Fruit fly (Drosophila melanogaster) whole organism, wandering third instar larva: ENCODE results near the gene Tfb5.

ENCODE experiments used
- CG32264 ChIP-seq: fragments of 200-800 bp; sonication (Bioruptor generic); optimal IDR thresholded peaks from 2 replicates; lab custom pipeline; 2016; ENCODE audit warnings: missing biosample characterization, missing genetic modification characterization
- CG9705 ChIP-seq: fragments of 200-800 bp; sonication (Bioruptor generic); optimal IDR thresholded peaks from 2 replicates; lab custom pipeline; 2018; ENCODE audit warnings: missing biosample characterization, mild to moderate bottlenecking, missing genetic modification characterization
- CrebA ChIP-seq: fragments of 200-800 bp; sonication (Bioruptor generic); optimal IDR thresholded peaks from 2 replicates; lab custom pipeline; 2016; ENCODE audit warnings: missing biosample characterization, mild to moderate bottlenecking, missing genetic modification characterization, borderline replicate concordance
- Dfd ChIP-seq: fragments of >200 bp; optimal IDR thresholded peaks from 2 replicates; lab custom pipeline; 2017; ENCODE audit warnings: missing biosample characterization, missing genetic modification characterization
- GATAd ChIP-seq: sonication (Bioruptor generic); optimal IDR thresholded peaks from 2 replicates; lab custom pipeline; 2016; ENCODE audit warnings: missing biosample characterization, missing genetic modification characterization
- HLH106 ChIP-seq: fragments of 200-800 bp; optimal IDR thresholded peaks from 3 replicates; lab custom pipeline; 2019; ENCODE audit warnings: missing biosample characterization, mild to moderate bottlenecking, missing genetic modification characterization, moderate library complexity
- Hnf4 ChIP-seq: fragments of 200-800 bp; sonication (Bioruptor generic); optimal IDR thresholded peaks from 2 replicates; lab custom pipeline; 2016; ENCODE audit warnings: missing biosample characterization, mild to moderate bottlenecking, missing genetic modification characterization
- Hr78 ChIP-seq: fragments of >200 bp; optimal IDR thresholded peaks from 2 replicates; lab custom pipeline; 2017; ENCODE audit warnings: missing biosample characterization, missing genetic modification characterization
- Hr83 ChIP-seq: fragments of 200-300 bp; sonication (Bioruptor generic); optimal IDR thresholded peaks from 2 replicates; lab custom pipeline; 2016; ENCODE audit warnings: missing biosample characterization, mild to moderate bottlenecking, missing genetic modification characterization, moderate library complexity; ENCODE audit not compliant: poor library complexity, severe bottlenecking
- Mio ChIP-seq: sonication (Bioruptor generic); optimal IDR thresholded peaks from 2 replicates; lab custom pipeline; 2016; ENCODE audit warnings: missing biosample characterization, missing genetic modification characterization
- Myc ChIP-seq: fragments of >200 bp; optimal IDR thresholded peaks from 2 replicates; lab custom pipeline; 2017
- N ChIP-seq: fragments of >200 bp; optimal IDR thresholded peaks from 2 replicates; lab custom pipeline; 2018; ENCODE audit warnings: missing biosample characterization, missing external identifiers, missing genetic modification characterization
- OdsH ChIP-seq: fragments of 200-800 bp; sonication (Bioruptor generic); optimal IDR thresholded peaks from 2 replicates; lab custom pipeline; 2016; ENCODE audit warnings: missing biosample characterization, mild to moderate bottlenecking, missing genetic modification characterization
- Rel ChIP-seq, 2 experiments: fragments of 200-800 bp; sonication (Bioruptor generic) in 1 of 2; optimal IDR thresholded peaks; 2 replicates in 1 of 2; 3 replicates in 1 of 2; lab custom pipeline; 2016 to 2019; ENCODE audit warnings: mild to moderate bottlenecking in 2 of 2, missing biosample characterization in 2 of 2, missing genetic modification characterization in 2 of 2, moderate library complexity in 1 of 2
- Sp1 ChIP-seq: fragments of 200-800 bp; sonication (Bioruptor generic); optimal IDR thresholded peaks from 3 replicates; lab custom pipeline; 2019; ENCODE audit warnings: missing biosample characterization, mild to moderate bottlenecking, missing genetic modification characterization, moderate library complexity
- br ChIP-seq: fragments of 200-800 bp; sonication (Bioruptor generic); optimal IDR thresholded peaks from 2 replicates; lab custom pipeline; 2016; ENCODE audit warnings: missing biosample characterization, missing genetic modification characterization
- brk ChIP-seq: fragments of 200-800 bp; sonication (Bioruptor generic); optimal IDR thresholded peaks from 2 replicates; lab custom pipeline; 2016; ENCODE audit warnings: missing biosample characterization, mild to moderate bottlenecking, missing genetic modification characterization
- dl ChIP-seq, 2 experiments: fragments of 175-275, 200-275 bp in 1 of 2; fragments of 200-275 bp in 1 of 2; sonication (Bioruptor generic); optimal IDR thresholded peaks; lab custom pipeline; 2018; ENCODE audit warnings: mild to moderate bottlenecking in 2 of 2, missing biosample characterization in 2 of 2, missing genetic modification characterization in 2 of 2, moderate library complexity in 2 of 2; ENCODE audit not compliant: partially characterized antibody in 2 of 2, insufficient read depth in 1 of 2
- dmrt93B ChIP-seq: fragments of 200-800 bp; sonication (Bioruptor generic); optimal IDR thresholded peaks from 2 replicates; lab custom pipeline; 2018; ENCODE audit warnings: missing biosample characterization, mild to moderate bottlenecking, missing genetic modification characterization
- dsf ChIP-seq: sonication (Bioruptor generic); optimal IDR thresholded peaks from 2 replicates; lab custom pipeline; 2016; ENCODE audit warnings: missing biosample characterization, missing genetic modification characterization, borderline replicate concordance
- ey ChIP-seq: fragments of 200-800 bp; sonication (Bioruptor generic); optimal IDR thresholded peaks from 2 replicates; lab custom pipeline; 2016; ENCODE audit warnings: missing biosample characterization, missing genetic modification characterization
- foxo ChIP-seq, 2 experiments: fragments of 200-800 bp; sonication (Bioruptor generic); optimal IDR thresholded peaks; 2 replicates in 1 of 2; 3 replicates in 1 of 2; lab custom pipeline; 2016 to 2017; ENCODE audit warnings: missing biosample characterization in 2 of 2, missing genetic modification characterization in 2 of 2
- fru ChIP-seq: fragments of 200-800 bp; sonication (Bioruptor generic); optimal IDR thresholded peaks from 3 replicates; lab custom pipeline; 2016; ENCODE audit warnings: missing biosample characterization, mild to moderate bottlenecking, missing genetic modification characterization
- jim ChIP-seq: fragments of 175-275, 200-325 bp; sonication (Bioruptor generic); optimal IDR thresholded peaks from 2 replicates; lab custom pipeline; 2016; ENCODE audit warnings: missing biosample characterization, mild to moderate bottlenecking, missing genetic modification characterization
- lola ChIP-seq: fragments of >200 bp; optimal IDR thresholded peaks from 2 replicates; lab custom pipeline; 2017; ENCODE audit warnings: missing biosample characterization, missing genetic modification characterization
- pan ChIP-seq: fragments of >200 bp; optimal IDR thresholded peaks from 2 replicates; lab custom pipeline; 2017
- rgr ChIP-seq: fragments of 200-800 bp; sonication (Bioruptor generic); optimal IDR thresholded peaks from 3 replicates; lab custom pipeline; 2016; ENCODE audit warnings: missing biosample characterization, mild to moderate bottlenecking, missing genetic modification characterization
- sage ChIP-seq: fragments of 200-800 bp; sonication (Bioruptor generic); optimal IDR thresholded peaks from 2 replicates; lab custom pipeline; 2016; ENCODE audit warnings: missing biosample characterization, mild to moderate bottlenecking, missing genetic modification characterization
- usp ChIP-seq: fragments of >200 bp; optimal IDR thresholded peaks from 2 replicates; lab custom pipeline; 2017; ENCODE audit warnings: missing biosample characterization, missing genetic modification characterization
- woc ChIP-seq: sonication (Bioruptor generic); optimal IDR thresholded peaks from 2 replicates; lab custom pipeline; 2016; ENCODE audit warnings: missing biosample characterization, mild to moderate bottlenecking, missing genetic modification characterization

Tfb5 gene

DNA sequence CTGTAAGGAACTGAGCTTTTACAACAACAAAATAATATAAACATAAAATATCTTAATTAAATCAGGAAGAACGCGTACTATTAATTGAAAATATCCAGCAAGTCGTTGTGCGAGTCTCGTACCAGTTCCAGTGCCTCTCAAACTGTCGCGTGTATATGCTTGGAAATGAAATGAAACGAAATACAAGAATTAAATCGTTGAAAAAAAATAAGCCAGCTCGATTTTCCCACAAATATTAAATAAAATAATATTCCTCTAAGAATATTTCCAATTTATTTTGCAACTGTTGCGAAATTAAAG is 19.1 kb upstream of the Tfb5 start:
- TF ChIP-seq Hr83 (GFP tag; lab: Kevin White, UChicago) = no peak
- no peak for TF ChIP-seq GATAd (GFP tag; lab: Kevin White, UChicago)
- no peak for TF ChIP-seq Dfd
- TF ChIP-seq Hnf4 (GFP tag; lab: Kevin White, UChicago) = no peak
- TF ChIP-seq dsf (GFP tag; lab: Kevin White, UChicago) = no peak
- TF ChIP-seq Rel (GFP tag; optimal IDR thresholded peaks at IDR 0.05; lab: Kevin White, UChicago) = no peak
- TF ChIP-seq Rel (tag; optimal IDR thresholded peaks at IDR 0.05; lab: Kevin White, UChicago) = no peak
- no peak for TF ChIP-seq jim (GFP tag; lab: Kevin White, UChicago)
- TF ChIP-seq dl (GFP tag; optimal IDR thresholded peaks at IDR 0.05; lab: Kevin White, UChicago; ENCODE audit: insufficient read depth in 1 of 2, partially characterized antibody in 2 of 2) = no peak
- TF ChIP-seq CG9705 (GFP tag; lab: Kevin White, UChicago) = no peak
- TF ChIP-seq Sp1 (GFP tag; lab: Kevin White, UChicago) = no peak
- no peak for TF ChIP-seq usp (GFP tag; lab: Kevin White, UChicago)
- no peak for TF ChIP-seq rgr (GFP tag; lab: Kevin White, UChicago)
- TF ChIP-seq OdsH (GFP tag; lab: Kevin White, UChicago) = no peak
- no peak for TF ChIP-seq sage (GFP tag; lab: Kevin White, UChicago)
- TF ChIP-seq CG32264 (GFP tag; lab: Kevin White, UChicago) = no peak
- no peak for TF ChIP-seq HLH106 (tag; lab: Kevin White, UChicago)
- TF ChIP-seq ey (GFP tag; lab: Kevin White, UChicago) = no peak
- TF ChIP-seq CrebA = no peak
- no peak for TF ChIP-seq lola

DNA sequence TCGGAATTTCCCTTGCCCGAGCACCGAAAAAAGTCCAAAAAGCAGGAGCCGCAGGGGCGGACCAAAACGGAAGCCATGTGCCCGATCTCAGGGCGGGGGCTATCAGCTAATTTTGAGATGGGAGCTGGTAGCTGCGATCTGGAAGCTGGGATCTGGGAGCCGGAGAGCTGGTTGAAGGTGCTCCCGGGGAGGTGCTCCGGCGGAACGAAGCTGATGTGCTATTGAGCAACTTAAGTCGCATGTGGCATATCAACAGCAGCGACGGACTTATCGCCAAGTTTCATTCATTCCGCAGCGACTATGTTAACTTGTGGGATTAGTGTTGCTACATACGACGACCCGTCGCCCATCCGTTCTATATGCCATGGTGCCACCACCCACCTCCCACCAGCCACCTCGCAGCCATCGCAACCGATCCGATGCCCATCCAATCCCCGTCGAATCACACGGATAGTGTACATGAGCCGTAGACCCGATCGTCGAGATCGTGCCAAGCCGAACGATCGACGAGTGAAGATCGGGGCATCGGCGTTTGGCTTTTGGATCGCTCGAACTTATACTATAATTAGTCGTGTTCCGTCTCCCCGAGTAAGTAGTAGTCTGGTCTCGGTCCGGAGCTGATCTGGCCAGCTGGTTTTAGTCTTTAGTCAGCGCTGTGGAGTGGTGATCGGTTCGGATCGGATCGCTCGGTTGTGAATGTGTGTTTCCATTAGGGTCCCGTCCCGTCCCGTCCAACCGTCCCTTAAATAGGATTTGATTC is 18.6 kb upstream of the Tfb5 start, which contains the start of gene Col4a1:
Gene Col4a1 (plus strand): TSS at position 561 of the 760 bp plus-strand sequence.
- TF ChIP-seq Dfd (no peak), Rel (GFP tag; optimal IDR thresholded peaks at IDR 0.05; lab: Kevin White, UChicago) (no peak), Rel (tag; optimal IDR thresholded peaks at IDR 0.05; lab: Kevin White, UChicago) (peak; percentile 2)
- TF ChIP-seq, all 38 proteins: peak for 1

DNA sequence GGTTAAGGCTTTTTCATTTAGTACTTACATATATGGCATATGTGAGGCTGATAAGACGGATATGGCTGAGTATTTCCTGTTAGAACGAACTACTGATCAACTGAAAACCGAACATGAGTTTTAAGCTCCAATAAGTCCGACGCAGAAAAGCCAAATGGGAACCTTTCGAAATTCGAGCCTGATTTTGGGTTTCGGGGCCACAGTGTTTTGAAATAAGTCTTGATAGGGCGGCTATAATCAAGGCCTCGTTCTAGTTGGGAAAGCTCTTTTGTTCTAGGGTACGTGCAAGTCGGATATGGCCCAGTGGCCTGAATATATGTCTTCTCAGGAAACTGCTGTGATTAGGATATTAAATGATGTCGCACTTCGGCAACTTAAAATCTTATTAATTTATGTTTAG is 17.5 kb upstream of the Tfb5 start, which contains the start of gene vkg:
Gene vkg (minus strand): TSS at position 101 of the 400 bp plus-strand sequence.
- TF ChIP-seq Mio (GFP tag; lab: Kevin White, UChicago) (no peak), dsf (GFP tag; lab: Kevin White, UChicago) (no peak), fru (GFP tag; lab: Kevin White, UChicago) (no peak), woc (GFP tag; lab: Kevin White, UChicago) (no peak), foxo (GFP tag; optimal IDR thresholded peaks at IDR 0.05; lab: Kevin White, UChicago) (no peak)

DNA sequence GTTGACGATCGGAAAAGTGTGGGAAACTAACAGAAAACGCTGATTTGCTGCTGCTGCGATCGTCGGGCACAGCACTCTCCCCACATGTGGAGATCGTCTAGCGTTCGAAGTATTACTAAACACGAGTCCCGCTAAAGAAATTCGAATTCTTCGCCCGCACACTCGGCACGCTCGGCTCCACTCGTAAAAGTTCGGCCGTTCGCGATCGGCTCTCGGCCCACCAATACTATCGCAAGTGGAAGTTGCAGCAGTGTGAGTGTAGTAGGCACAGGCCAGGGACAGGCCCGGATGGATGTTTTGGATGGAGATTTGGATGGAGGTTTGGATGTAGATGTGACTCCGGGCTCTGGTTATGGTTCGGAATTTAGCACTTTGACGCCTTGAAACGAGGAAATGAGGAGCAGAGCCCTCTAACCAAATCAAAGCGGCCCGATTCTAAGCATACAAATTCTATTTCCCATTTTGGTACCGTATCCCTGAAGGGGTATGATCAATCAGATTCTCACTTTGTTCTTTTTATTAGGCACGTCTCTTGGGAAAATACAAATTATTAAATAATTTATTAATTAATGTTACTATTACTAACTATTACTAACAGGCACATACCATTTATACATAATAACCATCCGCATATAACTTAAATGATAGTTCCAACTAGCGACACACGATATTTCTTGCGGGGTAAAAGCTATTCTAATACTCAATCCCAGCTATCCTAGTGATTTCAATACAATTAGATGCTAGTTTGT is 16.9 kb upstream of the Tfb5 start:
- no peak for TF ChIP-seq Rel (GFP tag; optimal IDR thresholded peaks at IDR 0.05; lab: Kevin White, UChicago)
- peak; percentile 10 for TF ChIP-seq Rel (tag; optimal IDR thresholded peaks at IDR 0.05; lab: Kevin White, UChicago)
- no peak for TF ChIP-seq lola

DNA sequence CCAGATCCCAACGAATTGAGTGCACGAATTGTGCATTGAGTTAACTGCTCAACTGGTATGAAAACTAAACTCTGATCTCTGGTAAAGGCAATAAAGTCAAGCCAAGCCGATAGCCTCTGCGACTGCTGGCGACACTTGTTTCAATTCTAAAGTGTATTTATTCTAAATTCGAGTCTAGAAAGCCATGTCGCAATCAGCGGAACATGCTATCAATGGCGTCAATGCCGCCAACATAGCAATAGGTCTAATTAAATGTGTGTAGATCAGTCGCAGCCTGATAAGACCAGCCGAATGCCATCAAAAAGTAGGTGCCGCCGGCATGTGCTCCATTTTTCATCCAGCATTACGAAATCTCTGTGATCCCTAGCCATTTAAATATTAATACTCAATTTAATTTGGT is 14.9 kb upstream of the Tfb5 start:
- TF ChIP-seq br (no peak), brk (GFP tag; lab: Kevin White, UChicago) (no peak), dmrt93B (GFP tag; lab: Kevin White, UChicago) (no peak), N (no peak), Hr78 (GFP tag; lab: Kevin White, UChicago) (no peak), foxo (GFP tag; optimal IDR thresholded peaks at IDR 0.05; lab: Kevin White, UChicago) (no peak), Myc (lab: Kevin White, UChicago) (no peak), pan (lab: Kevin White, UChicago) (no peak)
